Fruit fly (Drosophila melanogaster) whole organism, embryonic: ENCODE measurements around the gene msb1l.

Experiments used
- Abd-B ChIP-seq: fragments of 200-800 bp; sonication (Bioruptor generic); optimal IDR thresholded peaks from 2 replicates; lab custom pipeline; 2018; ENCODE audit warnings: missing biosample characterization, mild to moderate bottlenecking, missing genetic modification characterization, moderate library complexity
- Ada2b ChIP-seq: fragments of 200-800 bp; sonication (Bioruptor generic); IDR thresholded peaks from 2 replicates; pipeline ENCODE4 v1.3.6; 2022; ENCODE audit warnings: missing biosample characterization, missing genetic modification characterization
- CG10431 ChIP-seq: fragments of 200-800 bp; sonication (Bioruptor generic); optimal IDR thresholded peaks from 3 replicates; lab custom pipeline; 2018; ENCODE audit warnings: missing biosample characterization, mild to moderate bottlenecking, missing genetic modification characterization
- CG10462 ChIP-seq: fragments of 200-800 bp; sonication (Bioruptor generic); optimal IDR thresholded peaks from 2 replicates; lab custom pipeline; 2016; ENCODE audit warnings: missing biosample characterization, missing genetic modification characterization
- CG10654 ChIP-seq: fragments of 200-800 bp; sonication (Bioruptor generic); optimal IDR thresholded peaks from 2 replicates; lab custom pipeline; 2016; ENCODE audit warnings: missing biosample characterization, missing genetic modification characterization
- CG10959 ChIP-seq: fragments of 200-800 bp; sonication (Bioruptor generic); IDR thresholded peaks from 2 replicates; pipeline ENCODE4 v1.3.6; 2022; ENCODE audit warnings: missing biosample characterization, missing genetic modification characterization
- CG12769 ChIP-seq: fragments of 200-800 bp; sonication (Bioruptor generic); optimal IDR thresholded peaks from 2 replicates; lab custom pipeline; 2019; ENCODE audit warnings: missing biosample characterization, mild to moderate bottlenecking, missing genetic modification characterization, moderate library complexity
- CG14860 ChIP-seq: fragments of 200-800 bp; sonication (Bioruptor generic); IDR thresholded peaks from 3 replicates; pipeline ENCODE4 v1.3.6; 2022; ENCODE audit warnings: missing biosample characterization, missing genetic modification characterization; ENCODE audit not compliant: partially characterized antibody
- CG15696 ChIP-seq: fragments of 200-800 bp; sonication (Bioruptor generic); optimal IDR thresholded peaks from 2 replicates; lab custom pipeline; 2019; ENCODE audit warnings: missing biosample characterization, mild to moderate bottlenecking, missing genetic modification characterization, moderate library complexity
- CG1602 ChIP-seq: fragments of 200-800 bp; sonication (Bioruptor generic); optimal IDR thresholded peaks from 3 replicates; lab custom pipeline; 2016; ENCODE audit warnings: missing biosample characterization, missing genetic modification characterization
- CG17829 ChIP-seq: fragments of 200-800 bp; optimal IDR thresholded peaks from 2 replicates; lab custom pipeline; 2019; ENCODE audit warnings: missing biosample characterization, mild to moderate bottlenecking, missing genetic modification characterization, moderate library complexity
- CG18764 ChIP-seq: fragments of 200-800 bp; sonication (Bioruptor generic); optimal IDR thresholded peaks from 3 replicates; lab custom pipeline; 2016; ENCODE audit warnings: missing biosample characterization, missing genetic modification characterization
- CG2120 ChIP-seq: fragments of 200-800 bp; sonication (Bioruptor generic); optimal IDR thresholded peaks from 3 replicates; lab custom pipeline; 2016; ENCODE audit warnings: missing biosample characterization, missing genetic modification characterization
- CG31224 ChIP-seq: fragments of 200-800 bp; sonication (Bioruptor generic); IDR thresholded peaks from 2 replicates; pipeline ENCODE4 v1.3.6; 2022; ENCODE audit warnings: missing biosample characterization, missing genetic modification characterization
- CG34422 ChIP-seq: fragments of 200-800 bp; sonication (Bioruptor generic); IDR thresholded peaks from 3 replicates; pipeline ENCODE4 v1.3.6; 2022; ENCODE audit warnings: missing biosample characterization, missing genetic modification characterization
- CG3838 ChIP-seq: fragments of 200-800 bp; sonication (Bioruptor generic); optimal IDR thresholded peaks from 3 replicates; lab custom pipeline; 2016; ENCODE audit warnings: missing biosample characterization, missing genetic modification characterization
- CG3995 ChIP-seq: fragments of 200-800 bp; sonication (Bioruptor generic); optimal IDR thresholded peaks from 3 replicates; lab custom pipeline; 2016; ENCODE audit warnings: missing biosample characterization, missing genetic modification characterization
- CG4328 ChIP-seq: fragments of 200-800 bp; sonication (Bioruptor generic); optimal IDR thresholded peaks from 3 replicates; lab custom pipeline; 2017; ENCODE audit warnings: missing biosample characterization, missing genetic modification reagents, missing genetic modification characterization
- CG4404 ChIP-seq: fragments of 200-800 bp; sonication (Bioruptor generic); IDR thresholded peaks from 2 replicates; pipeline ENCODE4 v1.3.6; 2022; ENCODE audit warnings: missing biosample characterization, missing genetic modification characterization
- CG4730 ChIP-seq: fragments of 200-800 bp; sonication (Bioruptor generic); IDR thresholded peaks from 2 replicates; pipeline ENCODE4 v1.3.6; 2022; ENCODE audit warnings: missing biosample characterization, missing genetic modification characterization
- CG5180 ChIP-seq: fragments of 200-800 bp; sonication (Bioruptor generic); optimal IDR thresholded peaks from 3 replicates; lab custom pipeline; 2017; ENCODE audit warnings: missing biosample characterization, missing genetic modification characterization, mild to moderate bottlenecking, moderate library complexity, missing genetic modification reagents
- CG7372 ChIP-seq: fragments of 200-800 bp; sonication (Bioruptor generic); IDR thresholded peaks from 2 replicates; pipeline ENCODE4 v1.3.6; 2022; ENCODE audit warnings: missing biosample characterization, missing genetic modification characterization
- CG8765 ChIP-seq: fragments of 200-800 bp; sonication (Bioruptor generic); IDR thresholded peaks from 2 replicates; pipeline ENCODE4 v1.3.6; 2022; ENCODE audit warnings: missing biosample characterization, missing genetic modification characterization
- Chrac-16 ChIP-seq: fragments of 200-800 bp; sonication (Bioruptor generic); optimal IDR thresholded peaks from 3 replicates; lab custom pipeline; 2016; ENCODE audit warnings: missing biosample characterization, missing genetic modification characterization
- Deaf1 ChIP-seq: fragments of 200-800 bp; optimal IDR thresholded peaks from 3 replicates; lab custom pipeline; 2019; ENCODE audit warnings: missing biosample characterization, mild to moderate bottlenecking, missing genetic modification characterization, moderate library complexity
- Elba2 ChIP-seq: fragments of 200-800 bp; sonication (Bioruptor generic); optimal IDR thresholded peaks from 3 replicates; lab custom pipeline; 2016; ENCODE audit warnings: missing biosample characterization, missing genetic modification characterization
- Gsc ChIP-seq: fragments of 200-800 bp; sonication (Bioruptor generic); IDR thresholded peaks from 2 replicates; pipeline ENCODE4 v1.3.6; 2022; ENCODE audit warnings: missing biosample characterization, missing genetic modification characterization
- Lpt ChIP-seq: fragments of >200 bp; optimal IDR thresholded peaks from 2 replicates; lab custom pipeline; 2018; ENCODE audit warnings: missing biosample characterization, missing genetic modification characterization
- Nf-YC ChIP-seq: fragments of 200-800 bp; optimal IDR thresholded peaks from 3 replicates; lab custom pipeline; 2019; ENCODE audit warnings: missing biosample characterization, mild to moderate bottlenecking, missing genetic modification characterization, moderate library complexity
- Oaz ChIP-seq: fragments of 200-800 bp; sonication (Bioruptor generic); IDR thresholded peaks from 2 replicates; pipeline ENCODE4 v1.3.6; 2022; ENCODE audit warnings: missing biosample characterization, missing genetic modification characterization
- Rfx ChIP-seq: fragments of 200-800 bp; sonication (Bioruptor generic); IDR thresholded peaks from 2 replicates; pipeline ENCODE4 v1.3.6; 2022; ENCODE audit warnings: missing biosample characterization, missing genetic modification characterization
- Rx ChIP-seq: fragments of 200-800 bp; sonication (Bioruptor generic); IDR thresholded peaks from 2 replicates; pipeline ENCODE4 v1.3.6; 2022; ENCODE audit warnings: missing biosample characterization, missing genetic modification characterization
- TFAM ChIP-seq: fragments of 200-800 bp; sonication (Bioruptor generic); optimal IDR thresholded peaks from 2 replicates; lab custom pipeline; 2017; ENCODE audit warnings: missing biosample characterization, missing genetic modification characterization, inconsistent platforms
- Usf ChIP-seq: fragments of 200-800 bp; sonication (Bioruptor generic); optimal IDR thresholded peaks from 2 replicates; lab custom pipeline; 2017; ENCODE audit warnings: missing genotype, missing biosample characterization, missing genetic modification characterization
- ase ChIP-seq: fragments of 200-800 bp; sonication (Bioruptor generic); IDR thresholded peaks from 3 replicates; pipeline ENCODE4 v1.3.6; 2022; ENCODE audit warnings: missing biosample characterization, missing genetic modification characterization
- br ChIP-seq: fragments of >200 bp; optimal IDR thresholded peaks from 2 replicates; lab custom pipeline; 2017
- chm ChIP-seq: fragments of 200-800 bp; sonication (Bioruptor generic); IDR thresholded peaks from 2 replicates; pipeline ENCODE4 v1.3.6; 2022; ENCODE audit warnings: missing biosample characterization, missing genetic modification characterization
- dmrt99B ChIP-seq: fragments of 200-800 bp; sonication (Bioruptor generic); optimal IDR thresholded peaks from 2 replicates; lab custom pipeline; 2018; ENCODE audit warnings: missing biosample characterization, mild to moderate bottlenecking, missing genetic modification characterization, moderate library complexity
- ems ChIP-seq: fragments of 200-800 bp; sonication (Bioruptor generic); optimal IDR thresholded peaks from 3 replicates; lab custom pipeline; 2016; ENCODE audit warnings: missing biosample characterization, missing genetic modification characterization
- fd102C ChIP-seq: fragments of 200-800 bp; sonication (Bioruptor generic); optimal IDR thresholded peaks from 2 replicates; lab custom pipeline; 2018; ENCODE audit warnings: missing biosample characterization, mild to moderate bottlenecking, missing genetic modification characterization, moderate library complexity
- gcm2 ChIP-seq: fragments of 200-800 bp; sonication (Bioruptor generic); optimal IDR thresholded peaks from 2 replicates; lab custom pipeline; 2016; ENCODE audit warnings: missing biosample characterization, missing genetic modification characterization
- gro ChIP-seq: fragments of 200-800 bp; sonication (Bioruptor generic); optimal IDR thresholded peaks from 2 replicates; lab custom pipeline; 2016; ENCODE audit warnings: missing biosample characterization, missing genetic modification characterization
- gt ChIP-seq: fragments of 200-800 bp; sonication (Bioruptor generic); IDR thresholded peaks from 2 replicates; pipeline ENCODE4 v1.3.6; 2022; ENCODE audit warnings: missing biosample characterization, missing genetic modification characterization
- kni ChIP-seq: fragments of 200-800 bp; sonication (Bioruptor generic); optimal IDR thresholded peaks from 3 replicates; lab custom pipeline; 2017; ENCODE audit warnings: mild to moderate bottlenecking, missing biosample characterization, missing genetic modification reagents, missing genetic modification characterization
- pita ChIP-seq: fragments of 200-800 bp; sonication (Bioruptor generic); optimal IDR thresholded peaks from 2 replicates; lab custom pipeline; 2017; ENCODE audit warnings: missing biosample characterization, mild to moderate bottlenecking, missing genetic modification characterization
- prd ChIP-seq, 3 experiments: fragments of >200 bp in 2 of 3; fragments of 200-800 bp in 1 of 3; sonication (Bioruptor generic) in 1 of 3; optimal IDR thresholded peaks in 2 of 3; IDR thresholded peaks in 1 of 3; 2 replicates in 2 of 3; 3 replicates in 1 of 3; pipeline versions ENCODE4 v1.3.6 to Lab custom; 2017 to 2022; ENCODE audit warnings: missing biosample characterization in 1 of 3, missing genetic modification characterization in 1 of 3
- pzg ChIP-seq: fragments of 200-800 bp; sonication (Bioruptor generic); optimal IDR thresholded peaks from 3 replicates; lab custom pipeline; 2018; ENCODE audit warnings: missing biosample characterization, mild to moderate bottlenecking, missing genetic modification characterization, moderate library complexity
- ro ChIP-seq: fragments of 200-800 bp; sonication (Bioruptor generic); IDR thresholded peaks from 2 replicates; pipeline ENCODE4 v1.3.6; 2022; ENCODE audit warnings: missing biosample characterization, missing genetic modification characterization
- sisA ChIP-seq: fragments of 200-800 bp; sonication (Bioruptor generic); IDR thresholded peaks from 2 replicates; pipeline ENCODE4 v1.3.6; 2022; ENCODE audit warnings: missing biosample characterization, missing genetic modification characterization
- slou ChIP-seq: fragments of 200-800 bp; sonication (Bioruptor generic); optimal IDR thresholded peaks from 3 replicates; lab custom pipeline; 2016; ENCODE audit warnings: missing biosample characterization, missing genetic modification characterization
- sqz ChIP-seq: fragments of 200-800 bp; sonication (Bioruptor generic); optimal IDR thresholded peaks from 3 replicates; lab custom pipeline; 2018; ENCODE audit warnings: missing biosample characterization, mild to moderate bottlenecking, missing genetic modification characterization

The msb1l gene

dm6 chr2L:19575626-19576298 lies 1.7 kb upstream of the msb1l start (continued):
- TF ChIP-seq prd (optimal IDR thresholded peaks at IDR 0.05; lab: Kevin White, UChicago) (no peak), prd (GFP tag; IDR thresholded peaks at IDR 0.05; lab: Robert Waterston, UW) (peak; percentile 96), Abd-B (GFP tag; lab: Kevin White, UChicago) (peak; percentile 97), Rx (GFP tag; lab: Robert Waterston, UW) (peak; percentile 92), CG10462 (peak; percentile 96), CG3838 (GFP tag; lab: Kevin White, UChicago) (peak; percentile 88), CG12769 (peak; percentile 97), gro (GFP tag; lab: Kevin White, UChicago) (peak; percentile 98), fd102C (GFP tag; lab: Kevin White, UChicago) (peak; percentile 59), CG4404 (GFP tag; lab: Robert Waterston, UW) (peak; percentile 95), Oaz (GFP tag; lab: Robert Waterston, UW) (peak; percentile 86), br (lab: Kevin White, UChicago) (no peak), sqz (peak; percentile 86), CG15696 (peak; percentile 87), gcm2 (GFP tag; lab: Kevin White, UChicago) (peak; percentile 87), CG18764 (GFP tag; lab: Kevin White, UChicago) (peak; percentile 96), CG14860 (GFP tag; lab: Robert Waterston, UW) (no peak), sisA (GFP tag; lab: Robert Waterston, UW) (peak; percentile 94), ro (GFP tag; lab: Robert Waterston, UW) (peak; percentile 76), kni (GFP tag; lab: Kevin White, UChicago) (peak; percentile 95), CG31224 (GFP tag; lab: Robert Waterston, UW) (peak; percentile 94), chm (GFP tag; lab: Robert Waterston, UW) (peak; percentile 75), Ada2b (GFP tag; lab: Robert Waterston, UW) (peak; percentile 92), Nf-YC (tag; lab: Kevin White, UChicago) (peak; percentile 89), slou (GFP tag; lab: Kevin White, UChicago) (peak; percentile 96), CG34422 (GFP tag; lab: Robert Waterston, UW) (peak; percentile 91), ase (GFP tag; lab: Robert Waterston, UW) (peak; percentile 86), TFAM (GFP tag; lab: Kevin White, UChicago) (peak; percentile 76), CG2120 (GFP tag; lab: Kevin White, UChicago) (peak; percentile 98), Lpt (GFP tag; lab: Kevin White, UChicago) (no peak), pzg (peak; percentile 17), CG7372 (GFP tag; lab: Robert Waterston, UW) (peak; percentile 94), Chrac-16 (GFP tag; lab: Kevin White, UChicago) (peak; percentile 96), CG8765 (GFP tag; lab: Robert Waterston, UW) (peak; percentile 80), CG10431 (GFP tag; lab: Kevin White, UChicago) (peak; percentile 73), Rfx (GFP tag; lab: Robert Waterston, UW) (peak; percentile 96), gt (GFP tag; lab: Robert Waterston, UW) (peak; percentile 56; the same call in 1 of the 2 replicates), CG10654 (peak; percentile 96), CG4730 (peak; percentile 93), CG4328 (GFP tag; lab: Kevin White, UChicago) (peak; percentile 88), ems (GFP tag; lab: Kevin White, UChicago) (peak; percentile 98), Usf (GFP tag; lab: Kevin White, UChicago) (peak; percentile 93), CG17829 (tag; lab: Kevin White, UChicago) (peak; percentile 97), CG5180 (peak; percentile 84), CG1602 (GFP tag; lab: Kevin White, UChicago) (peak; percentile 96), Deaf1 (peak; percentile 80), CG3995 (peak; percentile 67), CG10959 (peak; percentile 84), Gsc (GFP tag; lab: Robert Waterston, UW) (no peak), Elba2 (GFP tag; lab: Kevin White, UChicago) (peak; percentile 71), dmrt99B (peak; percentile 97), pita (GFP tag; lab: Kevin White, UChicago) (peak; percentile 62)
